Worm (Caenorhabditis elegans): ENCODE data around the gene cutl-17.

Gene cutl-17

ce11 chrIV:9443940-9444339 lies 13.4 kb downstream of the cutl-17 start, which contains the start of gene F38E11.9:
TSS of gene F38E11.9 (minus strand) at chrIV:9444040.
- TF ChIP-seq ceh-83 (GFP tag; optimal IDR thresholded peaks at IDR 0.05) (no peak), unc-62 (GFP tag; optimal IDR thresholded peaks at IDR 0.05) (no peak), lin-13 (tag; optimal IDR thresholded peaks at IDR 0.05) (no peak), blmp-1 (tag; optimal IDR thresholded peaks at IDR 0.05) (no peak), nhr-2 (tag; optimal IDR thresholded peaks at IDR 0.05) (no peak), ztf-11 (tag; optimal IDR thresholded peaks at IDR 0.05) (no peak), ham-2 (GFP tag; optimal IDR thresholded peaks at IDR 0.05) (no peak), lin-32 (GFP tag; optimal IDR thresholded peaks at IDR 0.05) (no peak), ces-1 (GFP tag; optimal IDR thresholded peaks at IDR 0.05) (no peak), elt-3 (tag; optimal IDR thresholded peaks at IDR 0.05) (no peak), unc-39 (tag; optimal IDR thresholded peaks at IDR 0.05) (no peak), M03D4.4 (tag; optimal IDR thresholded peaks at IDR 0.05) (no peak), nhr-76 (tag; optimal IDR thresholded peaks at IDR 0.05) (no peak), nhr-28 (tag; optimal IDR thresholded peaks at IDR 0.05) (no peak), sptf-1 (tag; optimal IDR thresholded peaks at IDR 0.05) (no peak), tbx-8 (GFP tag; optimal IDR thresholded peaks at IDR 0.05) (no peak)

- TF ChIP-seq elt-1 (tag; optimal IDR thresholded peaks at IDR 0.05; ENCODE audit: borderline replicate concordance, insufficient read depth) (peak; percentile 80), drap-1 (GFP tag; optimal IDR thresholded peaks at IDR 0.05) (no peak)
Measured at ce11 chrIV:9442106-9442532, 15.2 kb downstream of the cutl-17 start.

ce11 chrIV:9441391-9441790 lies 15.9 kb downstream of the cutl-17 start:
- TF ChIP-seq bed-3 (GFP tag; optimal IDR thresholded peaks at IDR 0.05) (no peak), nhr-237 (tag; optimal IDR thresholded peaks at IDR 0.05) (no peak), lin-13 (tag; optimal IDR thresholded peaks at IDR 0.05) (no peak), nhr-28 (tag; optimal IDR thresholded peaks at IDR 0.05) (no peak), ces-1 (GFP tag; optimal IDR thresholded peaks at IDR 0.05) (no peak), zip-8 (tag; optimal IDR thresholded peaks at IDR 0.05) (no peak), drap-1 (GFP tag; optimal IDR thresholded peaks at IDR 0.05) (no peak), flh-1 (GFP tag; optimal IDR thresholded peaks at IDR 0.05) (no peak), sptf-1 (tag; optimal IDR thresholded peaks at IDR 0.05) (no peak), mls-2 (tag; optimal IDR thresholded peaks at IDR 0.05) (no peak), unc-62 (GFP tag; optimal IDR thresholded peaks at IDR 0.05) (no peak), tbx-8 (GFP tag; optimal IDR thresholded peaks at IDR 0.05) (no peak), nhr-12 (tag; optimal IDR thresholded peaks at IDR 0.05) (no peak), elt-3 (tag; optimal IDR thresholded peaks at IDR 0.05) (no peak), lin-32 (GFP tag; optimal IDR thresholded peaks at IDR 0.05) (no peak), elt-1 (tag; optimal IDR thresholded peaks at IDR 0.05; ENCODE audit: borderline replicate concordance, insufficient read depth) (no peak), snpc-4 (tag; optimal IDR thresholded peaks at IDR 0.05) (no peak), ceh-43 (GFP tag; optimal IDR thresholded peaks at IDR 0.05) (no peak), ham-2 (GFP tag; optimal IDR thresholded peaks at IDR 0.05) (no peak), pha-4 (tag; optimal IDR thresholded peaks at IDR 0.05) (no peak)

ce11 chrIV:9440880-9441336 lies 16.4 kb downstream of the cutl-17 start, which contains the start of gene idh-1:
TSS of gene idh-1 (minus strand) at chrIV:9441107.
- TF ChIP-seq lin-32 (GFP tag; optimal IDR thresholded peaks at IDR 0.05) = no peak
- TF ChIP-seq lin-13 (tag; optimal IDR thresholded peaks at IDR 0.05) = no peak
- no peak for TF ChIP-seq mep-1 (tag; optimal IDR thresholded peaks at IDR 0.05)
- no peak for TF ChIP-seq ces-1 (GFP tag; optimal IDR thresholded peaks at IDR 0.05)
- TF ChIP-seq M03D4.4 (tag; optimal IDR thresholded peaks at IDR 0.05) = no peak
- no peak for TF ChIP-seq blmp-1 (tag; optimal IDR thresholded peaks at IDR 0.05)
- TF ChIP-seq ceh-83 (GFP tag; optimal IDR thresholded peaks at IDR 0.05) = no peak
- no peak for TF ChIP-seq nhr-28 (tag; optimal IDR thresholded peaks at IDR 0.05)
- TF ChIP-seq nhr-76 (tag; optimal IDR thresholded peaks at IDR 0.05) = no peak
- TF ChIP-seq zip-8 (tag; optimal IDR thresholded peaks at IDR 0.05) = no peak
- no peak for TF ChIP-seq unc-39 (tag; optimal IDR thresholded peaks at IDR 0.05)
- no peak for TF ChIP-seq nhr-12 (tag; optimal IDR thresholded peaks at IDR 0.05)
- no peak for TF ChIP-seq unc-62 (GFP tag; optimal IDR thresholded peaks at IDR 0.05)
- no peak for TF ChIP-seq drap-1 (GFP tag; optimal IDR thresholded peaks at IDR 0.05)
- TF ChIP-seq hlh-1 (tag; optimal IDR thresholded peaks at IDR 0.05) = no peak
- TF ChIP-seq ztf-11 (tag; optimal IDR thresholded peaks at IDR 0.05) = no peak

ce11 chrIV:9438753-9439152 lies 18.5 kb downstream of the cutl-17 start:
- TF ChIP-seq snpc-4 (tag; optimal IDR thresholded peaks at IDR 0.05) (no peak), M03D4.4 (tag; optimal IDR thresholded peaks at IDR 0.05) (no peak), lin-13 (tag; optimal IDR thresholded peaks at IDR 0.05) (no peak), lin-32 (GFP tag; optimal IDR thresholded peaks at IDR 0.05) (no peak)
